Worm (Caenorhabditis elegans) whole organism, L1 larva: ENCODE data around the gene C37C3.12.

Source experiments
- F16B12.6 ChIP-seq: fragments of 150-350 bp; optimal IDR thresholded peaks from 2 replicates; lab custom pipeline; 2014; ENCODE audit warnings: missing biosample characterization, missing genetic modification characterization
- ces-1 ChIP-seq: fragments of 150-350 bp; optimal IDR thresholded peaks from 2 replicates; lab custom pipeline; 2014; ENCODE audit warnings: missing biosample characterization, missing genetic modification reagents, missing genetic modification characterization
- dpl-1 ChIP-seq, 3 experiments: fragments of 150-350 bp in 2 of 3; sonication (generic microtip) in 1 of 3; optimal IDR thresholded peaks; 2 replicates each; lab custom pipeline; 2014 to 2017; ENCODE audit warnings: missing biosample characterization in 3 of 3, missing genetic modification characterization in 3 of 3, missing genetic modification reagents in 3 of 3
- egl-13 ChIP-seq: sonication (generic microtip); optimal IDR thresholded peaks from 2 replicates; lab custom pipeline; 2016; ENCODE audit warnings: missing genotype, missing genetic modification reagents, missing genetic modification characterization, missing compliant biosample characterization
- ets-5 ChIP-seq: fragments of 200-800 bp; sonication (Bioruptor generic); IDR thresholded peaks from 2 replicates; pipeline ENCODE4 v1.3.6; 2022; ENCODE audit warnings: missing genetic modification characterization, missing compliant biosample characterization
- lin-39 ChIP-seq: fragments of 150-350 bp; optimal IDR thresholded peaks from 2 replicates; lab custom pipeline; 2014; ENCODE audit warnings: missing biosample characterization, missing genetic modification reagents, missing genetic modification characterization
- nhr-237 ChIP-seq: fragments of 150-350 bp; optimal IDR thresholded peaks from 2 replicates; lab custom pipeline; 2014; ENCODE audit warnings: missing biosample characterization, missing genetic modification characterization
- nhr-28 ChIP-seq: fragments of 150-350 bp; optimal IDR thresholded peaks from 2 replicates; lab custom pipeline; 2014; ENCODE audit warnings: missing biosample characterization, missing genetic modification characterization
- pqm-1 ChIP-seq: sonication (generic microtip); optimal IDR thresholded peaks from 3 replicates; lab custom pipeline; 2017; ENCODE audit warnings: missing biosample characterization, missing genetic modification characterization
- snpc-4 ChIP-seq: fragments of 150-350 bp; optimal IDR thresholded peaks from 2 replicates; lab custom pipeline; 2014; ENCODE audit warnings: missing biosample characterization, missing genetic modification characterization
- unc-62 ChIP-seq: fragments of 150-350 bp; optimal IDR thresholded peaks from 2 replicates; lab custom pipeline; 2014; ENCODE audit warnings: missing biosample characterization, missing genetic modification reagents, missing genetic modification characterization
- zag-1 ChIP-seq: fragments of 150-350 bp; optimal IDR thresholded peaks from 2 replicates; lab custom pipeline; 2014; ENCODE audit warnings: missing biosample characterization, missing genetic modification characterization
- ztf-11 ChIP-seq, 2 experiments: sonication (generic microtip); optimal IDR thresholded peaks; 2 replicates each; lab custom pipeline; 2016 to 2017; ENCODE audit warnings: missing genetic modification characterization in 2 of 2, missing biosample characterization in 1 of 2, missing compliant biosample characterization in 1 of 2

- TF ChIP-seq ces-1 (GFP tag; lab: Kevin White, UChicago) (no peak), ztf-11 (tag; optimal IDR thresholded peaks at IDR 0.05; lab: Kevin White, UChicago) (no peak), F16B12.6 (tag; lab: Kevin White, UChicago) (no peak), lin-39 (tag; lab: Kevin White, UChicago) (no peak), pqm-1 (tag; lab: Kevin White, UChicago) (no peak), snpc-4 (tag; lab: Kevin White, UChicago) (no peak), zag-1 (tag; lab: Kevin White, UChicago) (no peak), unc-62 (GFP tag; lab: Kevin White, UChicago) (no peak), dpl-1 (GFP tag; optimal IDR thresholded peaks at IDR 0.05; lab: Kevin White, UChicago) (no peak), egl-13 (tag; lab: Kevin White, UChicago) (no peak), nhr-237 (tag; lab: Kevin White, UChicago) (no peak), nhr-28 (no peak), ets-5 (GFP tag; lab: Robert Waterston, UW) (no peak)
Observed at ce11 chrV:7819585-7819984, 19.8 kb downstream of the C37C3.12 start.
